Worm (Caenorhabditis elegans) whole organism, L4 larva: ENCODE measurements around the gene F53F1.2.

Experiments used
- D1046.2 ChIP-seq: fragments of 200-800 bp; sonication (Bioruptor generic); IDR thresholded peaks from 2 replicates; pipeline ENCODE4 v1.3.6; 2022; ENCODE audit warnings: missing genetic modification characterization, missing compliant biosample characterization
- F44E2.7 ChIP-seq: fragments of 200-800 bp; sonication (Bioruptor generic); IDR thresholded peaks from 2 replicates; pipeline ENCODE4 v2.1.2; 2022; ENCODE audit warnings: missing genetic modification characterization, missing compliant biosample characterization
- T20F7.1 ChIP-seq: fragments of 200-800 bp; sonication (Bioruptor generic); optimal IDR thresholded peaks from 2 replicates; lab custom pipeline; 2018; ENCODE audit warnings: mild to moderate bottlenecking, missing genetic modification characterization, missing compliant biosample characterization
- Y105C5A.15 ChIP-seq: fragments of 200-800 bp; sonication (Bioruptor generic); IDR thresholded peaks from 2 replicates; pipeline ENCODE4 v1.3.6; 2022; ENCODE audit warnings: missing genetic modification characterization, missing compliant biosample characterization
- aha-1 ChIP-seq: fragments of 150-350 bp; peaks from one replicate; lab custom pipeline; 2014; ENCODE audit warnings: missing biosample characterization, missing genetic modification characterization
- ama-1 ChIP-seq: fragments of 150-350 bp; optimal IDR thresholded peaks from 2 replicates; lab custom pipeline; 2014; ENCODE audit warnings: inconsistent platforms, mixed read lengths
- ceh-32 ChIP-seq: sonication (generic microtip); optimal IDR thresholded peaks from 2 replicates; lab custom pipeline; 2016; ENCODE audit warnings: mild to moderate bottlenecking, missing genetic modification characterization, missing compliant biosample characterization; ENCODE audit not compliant: poor library complexity
- dmd-6 ChIP-seq: fragments of 200-800 bp; sonication (Bioruptor generic); IDR thresholded peaks from 2 replicates; pipeline ENCODE4 v1.3.6; 2022; ENCODE audit warnings: missing genetic modification reagents, missing genetic modification characterization, missing compliant biosample characterization
- dpl-1 ChIP-seq: fragments of 150-350 bp; optimal IDR thresholded peaks from 2 replicates; lab custom pipeline; 2014; ENCODE audit warnings: missing biosample characterization, missing genetic modification reagents, missing genetic modification characterization
- duxl-1 ChIP-seq: sonication (generic microtip); optimal IDR thresholded peaks from 2 replicates; lab custom pipeline; 2016; ENCODE audit warnings: mild to moderate bottlenecking, missing genetic modification characterization, moderate library complexity, missing compliant biosample characterization; ENCODE audit not compliant: poor library complexity
- hlh-30 ChIP-seq: sonication (generic microtip); optimal IDR thresholded peaks from 2 replicates; lab custom pipeline; 2017; ENCODE audit warnings: antibody characterized with exemption, mild to moderate bottlenecking, missing genetic modification characterization, missing compliant biosample characterization; ENCODE audit not compliant: insufficient read depth
- jun-1 ChIP-seq: fragments of 150-350 bp; optimal IDR thresholded peaks from 2 replicates; lab custom pipeline; 2014; ENCODE audit warnings: missing biosample characterization, missing genetic modification reagents, missing genetic modification characterization
- lin-13 ChIP-seq: fragments of 150-350 bp; optimal IDR thresholded peaks from 2 replicates; lab custom pipeline; 2014; ENCODE audit warnings: missing biosample characterization, missing genetic modification reagents, missing genetic modification characterization
- lin-29 ChIP-seq: fragments of 200-800 bp; sonication (Bioruptor generic); IDR thresholded peaks from 2 replicates; pipeline ENCODE4 v1.3.6; 2022; ENCODE audit warnings: missing genetic modification reagents, missing genetic modification characterization, missing compliant biosample characterization
- madf-5 ChIP-seq, 2 experiments: fragments of 200-800 bp; sonication (Bioruptor generic); IDR thresholded peaks; 2 replicates each; pipeline ENCODE4 v1.3.6; 2022; ENCODE audit warnings: missing compliant biosample characterization in 2 of 2, missing genetic modification characterization in 2 of 2
- mxl-2 ChIP-seq: fragments of 200-800 bp; sonication (Bioruptor generic); conservative IDR thresholded peaks from 2 replicates; pipeline ENCODE4 v1.3.6; 2022; ENCODE audit warnings: missing genetic modification reagents, missing genetic modification characterization, missing compliant biosample characterization
- nhr-10 ChIP-seq: fragments of 150-350 bp; optimal IDR thresholded peaks from 2 replicates; lab custom pipeline; 2014; ENCODE audit warnings: missing biosample characterization, missing genetic modification characterization
- nhr-11 ChIP-seq: fragments of 150-350 bp; optimal IDR thresholded peaks from 2 replicates; lab custom pipeline; 2014; ENCODE audit warnings: missing biosample characterization, missing genetic modification characterization
- nhr-237 ChIP-seq: sonication (generic microtip); optimal IDR thresholded peaks from 2 replicates; lab custom pipeline; 2017; ENCODE audit warnings: missing biosample characterization, missing genetic modification characterization
- nhr-25 ChIP-seq: sonication (generic microtip); optimal IDR thresholded peaks from 2 replicates; lab custom pipeline; 2017; ENCODE audit warnings: missing genetic modification characterization, mild to moderate bottlenecking, missing compliant biosample characterization, antibody characterized with exemption, moderate library complexity, borderline replicate concordance; ENCODE audit not compliant: insufficient read depth
- nhr-28 ChIP-seq: fragments of 150-350 bp; optimal IDR thresholded peaks from 2 replicates; lab custom pipeline; 2014; ENCODE audit warnings: missing biosample characterization, missing genetic modification characterization
- nhr-48 ChIP-seq: sonication (generic microtip); optimal IDR thresholded peaks from 2 replicates; lab custom pipeline; 2016; ENCODE audit warnings: mild to moderate bottlenecking, missing genetic modification characterization, missing compliant biosample characterization
- nhr-77 ChIP-seq: fragments of 150-350 bp; optimal IDR thresholded peaks from 2 replicates; lab custom pipeline; 2014; ENCODE audit warnings: missing biosample characterization, missing genetic modification characterization
- pha-4 ChIP-seq, 2 experiments: fragments of 150-350 bp in 1 of 2; fragments of 200-800 bp in 1 of 2; sonication (Bioruptor generic) in 1 of 2; IDR thresholded peaks in 1 of 2; optimal IDR thresholded peaks in 1 of 2; 2 replicates each; pipeline versions ENCODE4 v1.3.6 to Lab custom; 2014 to 2022; ENCODE audit warnings: missing genetic modification characterization in 2 of 2, missing genetic modification reagents in 2 of 2, missing biosample characterization in 1 of 2, missing compliant biosample characterization in 1 of 2
- pqm-1 ChIP-seq: sonication (generic microtip); optimal IDR thresholded peaks from 2 replicates; lab custom pipeline; 2017; ENCODE audit warnings: missing biosample characterization, missing genetic modification characterization
- saeg-2 ChIP-seq: fragments of 200-800 bp; sonication (Bioruptor generic); IDR thresholded peaks from 2 replicates; pipeline ENCODE4 v1.3.6; 2022; ENCODE audit warnings: missing genetic modification reagents, missing genetic modification characterization, missing compliant biosample characterization
- snpc-1.2 ChIP-seq: fragments of 200-800 bp; sonication (Bioruptor generic); IDR thresholded peaks from 2 replicates; pipeline ENCODE4 v1.3.6; 2022; ENCODE audit warnings: missing genetic modification reagents, missing genetic modification characterization, missing compliant biosample characterization
- snpc-4 ChIP-seq: fragments of 150-350 bp; optimal IDR thresholded peaks from 2 replicates; lab custom pipeline; 2014; ENCODE audit warnings: missing biosample characterization, missing genetic modification characterization
- spr-3 ChIP-seq: fragments of 200-800 bp; sonication (Bioruptor generic); optimal IDR thresholded peaks from 2 replicates; lab custom pipeline; 2018; ENCODE audit warnings: mild to moderate bottlenecking, missing genetic modification characterization, missing compliant biosample characterization
- tag-97 ChIP-seq: fragments of 200-800 bp; sonication (Bioruptor generic); IDR thresholded peaks from 2 replicates; pipeline ENCODE4 v1.3.6; 2022; ENCODE audit warnings: missing genetic modification characterization, missing compliant biosample characterization
- unc-62 ChIP-seq, 3 experiments: fragments of 150-350 bp in 1 of 3; sonication (generic microtip); optimal IDR thresholded peaks in 2 of 3; peaks in 1 of 3; 1 replicate in 1 of 3; 2 replicates in 2 of 3; lab custom pipeline; 2014 to 2017; ENCODE audit warnings: missing biosample characterization in 3 of 3, missing genetic modification characterization in 3 of 3, missing genetic modification reagents in 3 of 3, missing genotype in 1 of 3
- zfp-3 ChIP-seq: fragments of 200-800 bp; sonication (Bioruptor generic); conservative IDR thresholded peaks from 2 replicates; pipeline ENCODE4 v1.3.6; 2022; ENCODE audit warnings: missing genetic modification reagents, missing genetic modification characterization, missing compliant biosample characterization

Gene F53F1.2

DNA sequence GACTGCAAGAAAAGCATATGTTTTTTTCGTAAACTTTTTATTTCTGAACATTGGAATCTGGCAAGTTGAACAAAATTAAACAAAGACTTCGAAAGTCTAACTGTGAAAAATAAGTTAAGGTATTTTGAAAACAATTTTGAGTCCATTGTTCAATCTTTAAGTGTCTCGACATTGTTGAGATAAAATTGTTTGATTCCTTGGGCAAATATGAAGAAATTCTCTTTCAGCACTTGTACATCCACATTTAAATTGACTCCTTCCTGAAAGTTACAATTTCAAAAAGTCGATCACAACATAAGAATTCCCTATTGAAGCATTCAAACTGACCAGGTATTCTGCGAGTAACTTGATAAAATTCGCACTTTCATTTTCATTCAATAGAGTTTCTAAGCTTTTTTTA lies 9.5 kb downstream of the F53F1.2 start:
- no peak for TF ChIP-seq lin-13 (GFP tag; lab: Kevin White, UChicago)
- peak; percentile 59 for TF ChIP-seq aha-1
- TF ChIP-seq ama-1 (lab: Kevin White, UChicago): peak; percentile 41

DNA sequence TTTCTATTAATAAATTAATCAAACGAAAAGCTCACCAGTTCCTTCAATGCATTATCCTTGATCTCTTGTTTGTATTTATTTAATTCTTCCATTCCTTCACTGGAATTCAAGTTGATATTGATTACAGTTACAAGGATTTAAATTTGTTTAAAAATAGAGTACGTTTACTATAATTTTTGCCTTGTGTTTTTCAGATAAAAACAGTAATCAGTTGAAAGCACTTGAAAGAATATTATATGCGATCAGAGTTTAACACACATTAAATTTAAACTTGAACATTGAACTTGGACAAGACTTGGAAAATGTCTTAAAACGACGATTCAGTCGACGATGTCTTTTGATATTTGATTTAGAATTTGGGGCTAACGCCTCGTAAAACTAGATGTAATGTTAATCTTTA lies 10.9 kb downstream of the F53F1.2 start, which contains the start of gene F53F1.6:
F53F1.6 (minus strand) TSS at position 101 of the 400 bp plus-strand sequence.
- TF ChIP-seq unc-62 (GFP tag; optimal IDR thresholded peaks at IDR 0.05 in 1 of 2; lab: Kevin White, UChicago) (no peak), unc-62 (tag; optimal IDR thresholded peaks at IDR 0.05; lab: Kevin White, UChicago) (no peak)
- TF ChIP-seq, all 104 proteins: peak for 0

DNA sequence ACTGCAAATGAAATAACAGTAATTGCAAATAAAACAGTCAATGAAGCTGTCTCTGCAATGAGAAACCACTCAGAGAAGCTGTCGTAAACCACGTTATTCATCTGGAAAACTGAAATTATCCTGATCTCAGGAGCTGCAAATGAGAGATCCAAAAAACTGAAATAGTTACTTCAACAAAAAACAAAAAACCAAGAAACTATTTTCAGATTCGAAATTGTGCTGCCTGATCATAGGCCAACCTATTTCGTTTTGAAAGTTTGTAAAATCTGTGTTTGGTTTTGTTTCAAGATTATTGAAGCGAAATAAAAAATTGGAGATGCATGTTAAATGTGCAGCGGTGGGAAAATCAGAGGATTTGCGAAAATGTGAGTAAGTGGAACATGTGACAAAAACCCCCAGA lies 14.0 kb downstream of the F53F1.2 start, which contains the start of gene srv-8:
srv-8 (minus strand) TSS at position 101 of the 400 bp plus-strand sequence.
- TF ChIP-seq hlh-30: no peak
- TF ChIP-seq lin-29 (GFP tag; lab: Robert Waterston, UW): no peak
- no peak for TF ChIP-seq jun-1 (tag; lab: Kevin White, UChicago)
- no peak for TF ChIP-seq saeg-2
- no peak for TF ChIP-seq pha-4 (GFP tag; IDR thresholded peaks at IDR 0.05; lab: Robert Waterston, UW)
- TF ChIP-seq pha-4 (tag; optimal IDR thresholded peaks at IDR 0.05; lab: Kevin White, UChicago): no peak
- no peak for TF ChIP-seq ama-1 (lab: Kevin White, UChicago)
- no peak for TF ChIP-seq T20F7.1

DNA sequence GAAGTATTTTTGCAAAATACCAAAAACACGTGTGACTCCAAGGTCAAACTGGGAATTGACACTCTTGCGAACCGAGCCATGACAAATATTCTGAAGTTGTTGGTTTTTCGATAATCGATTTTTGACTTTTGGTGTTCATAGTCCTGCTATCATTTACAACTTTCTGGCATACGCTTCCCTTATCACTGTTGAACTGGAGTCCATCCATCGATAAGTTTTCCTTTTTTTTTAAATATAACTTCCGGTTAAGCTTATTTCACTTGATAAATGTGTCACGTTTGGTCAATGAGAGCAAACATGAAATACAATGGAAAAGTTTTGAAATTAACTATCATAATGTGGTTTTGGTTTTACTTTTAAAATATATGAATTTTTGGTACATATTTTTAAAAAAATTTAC lies 15.1 kb downstream of the F53F1.2 start:
- TF ChIP-seq nhr-28 (tag; lab: Kevin White, UChicago): peak; percentile 59
- no peak for TF ChIP-seq zfp-3 (GFP tag; lab: Robert Waterston, UW)
- TF ChIP-seq snpc-4 (tag; lab: Kevin White, UChicago): no peak
- no peak for TF ChIP-seq Y105C5A.15 (GFP tag; lab: Robert Waterston, UW)
- TF ChIP-seq duxl-1 (tag; lab: Kevin White, UChicago): no peak
- TF ChIP-seq aha-1: no peak
- no peak for TF ChIP-seq mxl-2 (GFP tag; lab: Robert Waterston, UW)
- no peak for TF ChIP-seq ceh-32 (tag; lab: Kevin White, UChicago)
- TF ChIP-seq nhr-10 (tag; lab: Kevin White, UChicago): no peak
- no peak for TF ChIP-seq nhr-237 (tag; lab: Kevin White, UChicago)
- no peak for TF ChIP-seq spr-3 (GFP tag; lab: Kevin White, UChicago)
- peak; percentile 80 for TF ChIP-seq dmd-6
- no peak for TF ChIP-seq nhr-25 (tag; lab: Kevin White, UChicago)
- TF ChIP-seq tag-97: no peak
- no peak for TF ChIP-seq unc-62 (GFP tag; optimal IDR thresholded peaks at IDR 0.05 in 1 of 2; lab: Kevin White, UChicago)
- no peak for TF ChIP-seq unc-62 (tag; optimal IDR thresholded peaks at IDR 0.05; lab: Kevin White, UChicago)
- no peak for TF ChIP-seq dpl-1 (GFP tag; lab: Kevin White, UChicago)
- no peak for TF ChIP-seq D1046.2 (GFP tag; lab: Robert Waterston, UW)
- TF ChIP-seq nhr-77: peak; percentile 37
- peak; percentile 16 for TF ChIP-seq T20F7.1
- TF ChIP-seq nhr-48 (tag; lab: Kevin White, UChicago): no peak
- TF ChIP-seq pqm-1: peak; percentile 99
- TF ChIP-seq lin-13 (GFP tag; lab: Kevin White, UChicago): no peak
- no peak for TF ChIP-seq madf-5 (GFP tag; IDR thresholded peaks at IDR 0.05; lab: Robert Waterston, UW)

DNA sequence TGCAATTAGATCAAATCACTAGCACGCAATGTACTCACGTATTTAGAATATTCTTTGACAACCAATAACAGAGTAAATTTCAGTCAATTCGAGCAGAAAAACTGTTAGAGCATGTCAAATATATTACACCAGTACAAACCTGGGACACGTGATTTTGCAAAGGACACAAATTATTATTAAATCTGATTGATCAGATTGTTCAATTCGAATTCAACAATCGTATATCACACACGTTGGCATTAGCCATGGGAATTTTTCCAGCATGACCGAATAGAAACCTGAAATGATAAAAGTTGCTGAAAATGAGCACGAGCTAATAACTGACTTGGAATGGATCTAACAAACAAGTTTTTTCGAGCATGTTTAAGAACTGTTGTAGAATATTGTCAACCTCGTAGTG lies 16.4 kb downstream of the F53F1.2 start, which contains the start of gene srv-9:
srv-9 (minus strand) TSS at position 101 of the 400 bp plus-strand sequence.
- TF ChIP-seq aha-1 (peak; percentile 44), F44E2.7 (GFP tag; lab: Robert Waterston, UW) (no peak)

DNA sequence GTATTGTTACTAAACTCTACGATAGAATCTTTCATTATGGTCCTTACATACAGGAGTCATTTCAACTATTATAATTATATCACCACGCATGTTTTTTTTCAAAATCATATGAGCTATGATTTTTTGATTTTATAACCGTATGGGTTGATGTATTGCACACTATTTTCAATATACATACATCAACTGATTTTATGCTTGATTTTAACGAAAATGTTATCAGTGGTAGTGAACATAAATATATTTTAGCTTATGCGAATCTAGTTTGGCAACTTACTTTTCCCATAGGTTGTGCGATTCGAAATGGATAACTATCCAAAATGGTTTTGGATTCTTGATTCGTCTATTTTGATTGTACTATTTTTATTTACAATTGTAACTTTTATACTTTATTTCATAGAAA lies 17.0 kb downstream of the F53F1.2 start, which contains the start of gene srv-10:
srv-10 (plus strand) TSS at position 301 of the 400 bp plus-strand sequence.
- TF ChIP-seq snpc-1.2 (no peak), lin-29 (GFP tag; lab: Robert Waterston, UW) (no peak), nhr-11 (tag; lab: Kevin White, UChicago) (no peak)
- TF ChIP-seq, all 104 proteins: peak for 0
